Worm (Caenorhabditis elegans) whole organism, L3 larva: ENCODE measurements around the gene lipl-1.

Experiments
- R02D3.7 ChIP-seq: fragments of 150-350 bp; optimal IDR thresholded peaks from 2 replicates; lab custom pipeline; 2014; ENCODE audit warnings: missing biosample characterization, missing genetic modification characterization
- ZK546.5 ChIP-seq: sonication (generic microtip); optimal IDR thresholded peaks from 2 replicates; lab custom pipeline; 2017; ENCODE audit warnings: missing biosample characterization, missing genetic modification characterization
- aly-2 ChIP-seq: fragments of 150-350 bp; optimal IDR thresholded peaks from 2 replicates; lab custom pipeline; 2014; ENCODE audit warnings: missing biosample characterization, missing genetic modification characterization
- ama-1 ChIP-seq: fragments of 150-350 bp; optimal IDR thresholded peaks from 2 replicates; lab custom pipeline; 2018
- ceh-16 ChIP-seq: sonication (generic microtip); optimal IDR thresholded peaks from 2 replicates; lab custom pipeline; 2017; ENCODE audit warnings: missing biosample characterization, missing genetic modification characterization
- ceh-28 ChIP-seq: fragments of 150-350 bp; optimal IDR thresholded peaks from 2 replicates; lab custom pipeline; 2014; ENCODE audit warnings: missing biosample characterization, missing genetic modification reagents, missing genetic modification characterization
- ceh-9 ChIP-seq: sonication (generic microtip); optimal IDR thresholded peaks from 2 replicates; lab custom pipeline; 2018; ENCODE audit warnings: missing biosample characterization, missing genetic modification characterization
- daf-12 ChIP-seq: fragments of 150-350 bp; optimal IDR thresholded peaks from 2 replicates; lab custom pipeline; 2014; ENCODE audit warnings: missing biosample characterization, missing genetic modification reagents, missing genetic modification characterization
- egl-27 ChIP-seq: sonication (generic microtip); optimal IDR thresholded peaks from 4 replicates; lab custom pipeline; 2017; ENCODE audit warnings: missing biosample characterization, missing genetic modification reagents, missing genetic modification characterization
- elt-2 ChIP-seq: sonication (generic microtip); optimal IDR thresholded peaks from 2 replicates; lab custom pipeline; 2016; ENCODE audit warnings: missing genetic modification reagents, mild to moderate bottlenecking, missing genetic modification characterization, missing compliant biosample characterization
- eor-1 ChIP-seq, 2 experiments: fragments of 150-350 bp; optimal IDR thresholded peaks; 2 replicates each; lab custom pipeline; 2014 to 2018; ENCODE audit warnings: missing biosample characterization in 2 of 2, missing genetic modification characterization in 2 of 2
- fkh-10 ChIP-seq: sonication (generic microtip); optimal IDR thresholded peaks from 2 replicates; lab custom pipeline; 2017; ENCODE audit warnings: missing biosample characterization, missing genetic modification reagents, missing genetic modification characterization
- fkh-2 ChIP-seq: fragments of 150-350 bp; optimal IDR thresholded peaks from 2 replicates; lab custom pipeline; 2014; ENCODE audit warnings: missing biosample characterization, missing genetic modification reagents, missing genetic modification characterization
- fos-1 ChIP-seq: fragments of 150-350 bp; optimal IDR thresholded peaks from 2 replicates; lab custom pipeline; 2014; ENCODE audit warnings: missing biosample characterization, missing genetic modification characterization
- hmg-11 ChIP-seq: sonication (generic microtip); optimal IDR thresholded peaks from 2 replicates; lab custom pipeline; 2016; ENCODE audit warnings: missing genetic modification characterization, missing compliant biosample characterization
- jun-1 ChIP-seq: fragments of 150-350 bp; optimal IDR thresholded peaks from 2 replicates; lab custom pipeline; 2014; ENCODE audit warnings: missing biosample characterization, missing genetic modification reagents, missing genetic modification characterization
- lin-15B ChIP-seq: fragments of 150-350 bp; optimal IDR thresholded peaks from 2 replicates; lab custom pipeline; 2014; ENCODE audit warnings: missing biosample characterization, missing genetic modification characterization
- lin-39 ChIP-seq: fragments of 150-350 bp; optimal IDR thresholded peaks from 2 replicates; lab custom pipeline; 2018; ENCODE audit warnings: missing biosample characterization, missing genetic modification reagents, missing genetic modification characterization
- lsy-12 ChIP-seq: sonication (generic microtip); optimal IDR thresholded peaks from 2 replicates; lab custom pipeline; 2016; ENCODE audit warnings: mild to moderate bottlenecking, missing genetic modification characterization, missing compliant biosample characterization
- mml-1 ChIP-seq: fragments of 150-350 bp; sonication (generic microtip); optimal IDR thresholded peaks from 3 replicates; lab custom pipeline; 2014; ENCODE audit warnings: missing biosample characterization, missing genetic modification characterization
- nfya-1 ChIP-seq: sonication (generic microtip); optimal IDR thresholded peaks from 2 replicates; lab custom pipeline; 2017; ENCODE audit warnings: missing genetic modification characterization, mild to moderate bottlenecking, missing compliant biosample characterization, antibody characterized with exemption, moderate library complexity; ENCODE audit not compliant: insufficient read depth
- nhr-11 ChIP-seq: fragments of 150-350 bp; optimal IDR thresholded peaks from 2 replicates; lab custom pipeline; 2014; ENCODE audit warnings: missing biosample characterization, missing genetic modification characterization
- nhr-12 ChIP-seq: fragments of 150-350 bp; optimal IDR thresholded peaks from 2 replicates; lab custom pipeline; 2014; ENCODE audit warnings: missing biosample characterization, missing genetic modification characterization
- nhr-237 ChIP-seq: fragments of 150-350 bp; optimal IDR thresholded peaks from 2 replicates; lab custom pipeline; 2014; ENCODE audit warnings: missing biosample characterization, missing genetic modification characterization
- nhr-25 ChIP-seq: sonication (generic microtip); optimal IDR thresholded peaks from 2 replicates; lab custom pipeline; 2017; ENCODE audit warnings: missing biosample characterization, missing genetic modification characterization
- nhr-43 ChIP-seq: sonication (generic microtip); optimal IDR thresholded peaks from 2 replicates; lab custom pipeline; 2016; ENCODE audit warnings: mild to moderate bottlenecking, missing genetic modification characterization, missing compliant biosample characterization; ENCODE audit not compliant: poor library complexity, severe bottlenecking
- nhr-67 ChIP-seq: fragments of 150-350 bp; optimal IDR thresholded peaks from 2 replicates; lab custom pipeline; 2014; ENCODE audit warnings: missing biosample characterization, missing genetic modification characterization
- pha-4 ChIP-seq: fragments of 150-350 bp; optimal IDR thresholded peaks from 2 replicates; lab custom pipeline; 2014; ENCODE audit warnings: missing biosample characterization, missing genetic modification reagents, missing genetic modification characterization
- pqm-1 ChIP-seq: fragments of 150-350 bp; optimal IDR thresholded peaks from 2 replicates; lab custom pipeline; 2017; ENCODE audit warnings: missing biosample characterization, missing genetic modification characterization, inconsistent platforms
- sea-2 ChIP-seq: fragments of 150-350 bp; sonication (generic microtip); optimal IDR thresholded peaks from 4 replicates; lab custom pipeline; 2014; ENCODE audit warnings: missing biosample characterization, missing genetic modification reagents, missing genetic modification characterization
- skn-1 ChIP-seq: fragments of 150-350 bp; optimal IDR thresholded peaks from 2 replicates; lab custom pipeline; 2014; ENCODE audit warnings: missing biosample characterization, missing genetic modification characterization
- snpc-4 ChIP-seq: fragments of 150-350 bp; optimal IDR thresholded peaks from 2 replicates; lab custom pipeline; 2014; ENCODE audit warnings: missing biosample characterization, missing genetic modification characterization
- tbx-2 ChIP-seq: sonication (generic microtip); optimal IDR thresholded peaks from 2 replicates; lab custom pipeline; 2016; ENCODE audit warnings: mild to moderate bottlenecking, missing genetic modification characterization, missing compliant biosample characterization
- unc-39 ChIP-seq: sonication (generic microtip); optimal IDR thresholded peaks from 4 replicates; lab custom pipeline; 2017; ENCODE audit warnings: missing biosample characterization, missing genetic modification characterization
- ztf-11 ChIP-seq: fragments of 150-350 bp; optimal IDR thresholded peaks from 2 replicates; lab custom pipeline; 2014; ENCODE audit warnings: missing biosample characterization, missing genetic modification characterization
- ztf-4 ChIP-seq: fragments of 150-350 bp; optimal IDR thresholded peaks from 2 replicates; lab custom pipeline; 2014; ENCODE audit warnings: missing biosample characterization, missing genetic modification characterization

lipl-1 gene

ce11 chrV:12919705-12920104 is at the start of gene lipl-1:
Gene lipl-1 (plus strand): TSS chrV:12919986.
- TF ChIP-seq elt-2 (tag; lab: Kevin White, UChicago) (peak; percentile 41), pqm-1 (tag; lab: Kevin White, UChicago) (peak; percentile 18), nhr-25 (tag; lab: Kevin White, UChicago) (no peak), nfya-1 (no peak)
- TF ChIP-seq, all 47 proteins: peak for 2

ce11 chrV:12870740-12871139 is 49.0 kb upstream of the lipl-1 start:
- TF ChIP-seq pha-4 (tag; lab: Kevin White, UChicago) (peak; percentile 85), ceh-28 (tag; lab: Kevin White, UChicago) (no peak)

- TF ChIP-seq pha-4 (tag; lab: Kevin White, UChicago) (peak; percentile 41), lin-15B (tag; lab: Kevin White, UChicago) (no peak)
Measured at ce11 chrV:12871753-12872152, 48.0 kb upstream of the lipl-1 start, which contains the start of gene bus-19. Gene bus-19 (plus strand): TSS chrV:12872053.

- peak; percentile 18 for TF ChIP-seq nhr-43 (tag; lab: Kevin White, UChicago)
- no peak for TF ChIP-seq nhr-67 (tag; lab: Kevin White, UChicago)
- TF ChIP-seq nhr-25 (tag; lab: Kevin White, UChicago), result peak; percentile 48
Measured at ce11 chrV:12875850-12876249, 43.9 kb upstream of the lipl-1 start.

- no peak for TF ChIP-seq ceh-9
- TF ChIP-seq pqm-1 (tag; lab: Kevin White, UChicago), result peak; percentile 73
- no peak for TF ChIP-seq mml-1 (tag; lab: Kevin White, UChicago)
- no peak for TF ChIP-seq unc-39
- TF ChIP-seq lin-39, result no peak
- peak; percentile 73 for TF ChIP-seq elt-2 (tag; lab: Kevin White, UChicago)
- no peak for TF ChIP-seq nhr-11
- TF ChIP-seq R02D3.7 (tag; lab: Kevin White, UChicago), result no peak
- no peak for TF ChIP-seq nhr-237 (tag; lab: Kevin White, UChicago)
- no peak for TF ChIP-seq aly-2 (tag; lab: Kevin White, UChicago)
- TF ChIP-seq fos-1 (tag; lab: Kevin White, UChicago), result no peak
- no peak for TF ChIP-seq ztf-11 (tag; lab: Kevin White, UChicago)
- no peak for TF ChIP-seq hmg-11 (tag; lab: Kevin White, UChicago)
- TF ChIP-seq fkh-10 (GFP tag; lab: Kevin White, UChicago), result no peak
- no peak for TF ChIP-seq eor-1 (tag; optimal IDR thresholded peaks at IDR 0.05; lab: Kevin White, UChicago)
- no peak for TF ChIP-seq sea-2
- no peak for TF ChIP-seq nfya-1
- TF ChIP-seq jun-1 (tag; lab: Kevin White, UChicago), result no peak
Measured at ce11 chrV:12876708-12877107, 43.1 kb upstream of the lipl-1 start.

ce11 chrV:12877579-12877978 is 42.2 kb upstream of the lipl-1 start:
- TF ChIP-seq ceh-16 (tag; lab: Kevin White, UChicago) (no peak), ZK546.5 (tag; lab: Kevin White, UChicago) (no peak), elt-2 (tag; lab: Kevin White, UChicago) (peak; percentile 19)

ce11 chrV:12879349-12879748 is 40.4 kb upstream of the lipl-1 start:
- TF ChIP-seq ztf-4 (tag; lab: Kevin White, UChicago), result no peak
- no peak for TF ChIP-seq fkh-2 (tag; lab: Kevin White, UChicago)
- TF ChIP-seq nfya-1, result no peak
- no peak for TF ChIP-seq daf-12
- TF ChIP-seq pqm-1 (tag; lab: Kevin White, UChicago), result no peak
- no peak for TF ChIP-seq snpc-4 (tag; lab: Kevin White, UChicago)
- TF ChIP-seq aly-2 (tag; lab: Kevin White, UChicago), result no peak
- TF ChIP-seq nhr-25 (tag; lab: Kevin White, UChicago), result peak; percentile 70
- TF ChIP-seq nhr-12 (tag; lab: Kevin White, UChicago), result no peak
- no peak for TF ChIP-seq skn-1 (tag; lab: Kevin White, UChicago)
- no peak for TF ChIP-seq ceh-16 (tag; lab: Kevin White, UChicago)
- TF ChIP-seq ZK546.5 (tag; lab: Kevin White, UChicago), result no peak
- TF ChIP-seq lsy-12, result no peak
- TF ChIP-seq jun-1 (tag; lab: Kevin White, UChicago), result no peak
- TF ChIP-seq ztf-11 (tag; lab: Kevin White, UChicago), result no peak
- no peak for TF ChIP-seq eor-1 (tag; optimal IDR thresholded peaks at IDR 0.05; lab: Kevin White, UChicago)
- no peak for TF ChIP-seq pha-4 (tag; lab: Kevin White, UChicago)
- no peak for TF ChIP-seq tbx-2
- no peak for TF ChIP-seq egl-27 (tag; lab: Kevin White, UChicago)
- TF ChIP-seq nhr-43 (tag; lab: Kevin White, UChicago), result peak; percentile 13
- TF ChIP-seq ama-1 (lab: Kevin White, UChicago), result peak; percentile 36
